Worm (Caenorhabditis elegans) whole organism, L4 larva: ENCODE results near the gene nas-16.

Experiments used
- F37D6.2 ChIP-seq: sonication (generic microtip); optimal IDR thresholded peaks from 2 replicates; lab custom pipeline; 2016; ENCODE audit warnings: mild to moderate bottlenecking, missing genetic modification characterization, missing compliant biosample characterization
- F49E8.2 ChIP-seq: sonication (generic microtip); optimal IDR thresholded peaks from 2 replicates; lab custom pipeline; 2016; ENCODE audit warnings: missing compliant biosample characterization, mild to moderate bottlenecking, missing genetic modification characterization, borderline replicate concordance
- R02D3.7 ChIP-seq: fragments of 150-350 bp; sonication (generic microtip); optimal IDR thresholded peaks from 3 replicates; lab custom pipeline; 2014; ENCODE audit warnings: missing biosample characterization, missing genetic modification characterization
- Y105C5A.15 ChIP-seq: fragments of 200-800 bp; sonication (Bioruptor generic); IDR thresholded peaks from 2 replicates; pipeline ENCODE4 v1.3.6; 2022; ENCODE audit warnings: missing genetic modification characterization, missing compliant biosample characterization
- arid-1 ChIP-seq: fragments of 200-800 bp; sonication (Bioruptor generic); conservative IDR thresholded peaks from 2 replicates; pipeline ENCODE4 v1.3.6; 2022; ENCODE audit warnings: missing genetic modification reagents, missing genetic modification characterization, missing compliant biosample characterization
- ceh-44 ChIP-seq: fragments of 200-800 bp; sonication (Bioruptor generic); IDR thresholded peaks from 2 replicates; pipeline ENCODE4 v1.3.6; 2022; ENCODE audit warnings: missing genetic modification reagents, missing genetic modification characterization, missing compliant biosample characterization
- ces-1 ChIP-seq: fragments of 150-350 bp; sonication (generic microtip); optimal IDR thresholded peaks from 4 replicates; lab custom pipeline; 2014; ENCODE audit warnings: missing biosample characterization, missing genetic modification reagents, missing genetic modification characterization
- ctbp-1 ChIP-seq: fragments of 200-800 bp; sonication (Bioruptor generic); IDR thresholded peaks from 2 replicates; pipeline ENCODE4 v1.3.6; 2022; ENCODE audit warnings: missing genetic modification reagents, missing genetic modification characterization, missing compliant biosample characterization
- daf-12 ChIP-seq: fragments of 150-350 bp; optimal IDR thresholded peaks from 2 replicates; lab custom pipeline; 2014; ENCODE audit warnings: missing biosample characterization, missing genetic modification reagents, missing genetic modification characterization
- daf-16 ChIP-seq, 3 experiments: sonication (generic microtip); optimal IDR thresholded peaks; 2 replicates each; lab custom pipeline; 2016 to 2017; ENCODE audit warnings: missing genetic modification characterization in 3 of 3, missing genetic modification reagents in 3 of 3, mild to moderate bottlenecking in 2 of 3, missing compliant biosample characterization in 2 of 3, missing biosample characterization in 1 of 3, moderate library complexity in 1 of 3
- dmd-6 ChIP-seq: fragments of 200-800 bp; sonication (Bioruptor generic); IDR thresholded peaks from 2 replicates; pipeline ENCODE4 v1.3.6; 2022; ENCODE audit warnings: missing genetic modification reagents, missing genetic modification characterization, missing compliant biosample characterization
- dmd-8 ChIP-seq: fragments of 200-800 bp; sonication (Bioruptor generic); IDR thresholded peaks from 2 replicates; pipeline ENCODE4 v1.3.6; 2022; ENCODE audit warnings: missing genetic modification characterization, missing compliant biosample characterization
- egl-27 ChIP-seq: sonication (generic microtip); optimal IDR thresholded peaks from 3 replicates; lab custom pipeline; 2017; ENCODE audit warnings: missing biosample characterization, missing genetic modification reagents, missing genetic modification characterization
- fos-1 ChIP-seq: fragments of 150-350 bp; optimal IDR thresholded peaks from 2 replicates; lab custom pipeline; 2014; ENCODE audit warnings: missing biosample characterization, missing genetic modification characterization
- gei-8 ChIP-seq: fragments of 200-800 bp; sonication (Bioruptor generic); optimal IDR thresholded peaks from 2 replicates; lab custom pipeline; 2018; ENCODE audit warnings: mild to moderate bottlenecking, missing genetic modification characterization, missing compliant biosample characterization
- hif-1 ChIP-seq, 2 experiments: sonication (generic microtip); optimal IDR thresholded peaks; 2 replicates each; lab custom pipeline; 2016 to 2017; ENCODE audit warnings: missing compliant biosample characterization in 2 of 2, missing genetic modification characterization in 2 of 2, missing genetic modification reagents in 2 of 2, missing genotype in 2 of 2, mild to moderate bottlenecking in 1 of 2
- hlh-30 ChIP-seq: sonication (generic microtip); optimal IDR thresholded peaks from 2 replicates; lab custom pipeline; 2017; ENCODE audit warnings: antibody characterized with exemption, mild to moderate bottlenecking, missing genetic modification characterization, missing compliant biosample characterization; ENCODE audit not compliant: insufficient read depth
- jun-1 ChIP-seq: fragments of 150-350 bp; optimal IDR thresholded peaks from 2 replicates; lab custom pipeline; 2014; ENCODE audit warnings: missing biosample characterization, missing genetic modification reagents, missing genetic modification characterization
- lin-13 ChIP-seq: fragments of 150-350 bp; optimal IDR thresholded peaks from 2 replicates; lab custom pipeline; 2014; ENCODE audit warnings: missing biosample characterization, missing genetic modification reagents, missing genetic modification characterization
- lin-15B ChIP-seq: fragments of 150-350 bp; sonication (generic microtip); optimal IDR thresholded peaks from 3 replicates; lab custom pipeline; 2014; ENCODE audit warnings: missing biosample characterization, missing genetic modification characterization
- lin-29 ChIP-seq: fragments of 200-800 bp; sonication (Bioruptor generic); IDR thresholded peaks from 2 replicates; pipeline ENCODE4 v1.3.6; 2022; ENCODE audit warnings: missing genetic modification reagents, missing genetic modification characterization, missing compliant biosample characterization
- lin-39 ChIP-seq: fragments of 150-350 bp; optimal IDR thresholded peaks from 2 replicates; lab custom pipeline; 2014; ENCODE audit warnings: missing biosample characterization, missing genetic modification reagents, missing genetic modification characterization
- lsy-2 ChIP-seq, 2 experiments: fragments of 150-350 bp in 1 of 2; sonication (generic microtip) in 1 of 2; optimal IDR thresholded peaks; 2 replicates each; lab custom pipeline; 2014 to 2017; ENCODE audit warnings: missing biosample characterization in 2 of 2, missing genetic modification characterization in 2 of 2
- madf-9 ChIP-seq: fragments of 200-800 bp; sonication (Bioruptor generic); conservative IDR thresholded peaks from 2 replicates; pipeline ENCODE4 v1.3.6; 2022; ENCODE audit warnings: missing genetic modification reagents, missing genetic modification characterization, missing compliant biosample characterization
- mdl-1 ChIP-seq, 2 experiments: fragments of 150-350 bp in 1 of 2; sonication (generic microtip) in 1 of 2; optimal IDR thresholded peaks; 2 replicates each; lab custom pipeline; 2014 to 2017; ENCODE audit warnings: missing biosample characterization in 2 of 2, missing genetic modification characterization in 2 of 2
- mdt-29 ChIP-seq: fragments of 200-800 bp; sonication (Bioruptor generic); IDR thresholded peaks from 2 replicates; pipeline ENCODE4 v1.3.6; 2022; ENCODE audit warnings: missing genetic modification reagents, missing genetic modification characterization, missing compliant biosample characterization
- mes-2 ChIP-seq: sonication (generic microtip); optimal IDR thresholded peaks from 2 replicates; lab custom pipeline; 2016; ENCODE audit warnings: missing genotype, mild to moderate bottlenecking, missing genetic modification characterization, missing compliant biosample characterization; ENCODE audit not compliant: poor library complexity, severe bottlenecking
- mxl-3 ChIP-seq: fragments of 200-800 bp; sonication (Bioruptor generic); optimal IDR thresholded peaks from 2 replicates; lab custom pipeline; 2018; ENCODE audit warnings: mild to moderate bottlenecking, missing genetic modification characterization, missing compliant biosample characterization
- nhr-237 ChIP-seq: sonication (generic microtip); optimal IDR thresholded peaks from 2 replicates; lab custom pipeline; 2017; ENCODE audit warnings: missing biosample characterization, missing genetic modification characterization
- nhr-25 ChIP-seq: sonication (generic microtip); optimal IDR thresholded peaks from 2 replicates; lab custom pipeline; 2017; ENCODE audit warnings: missing genetic modification characterization, mild to moderate bottlenecking, missing compliant biosample characterization, antibody characterized with exemption, moderate library complexity, borderline replicate concordance; ENCODE audit not compliant: insufficient read depth
- nhr-77 ChIP-seq: fragments of 150-350 bp; optimal IDR thresholded peaks from 2 replicates; lab custom pipeline; 2014; ENCODE audit warnings: missing biosample characterization, missing genetic modification characterization
- pha-4 ChIP-seq, 2 experiments: fragments of 150-350 bp in 1 of 2; fragments of 200-800 bp in 1 of 2; sonication (Bioruptor generic) in 1 of 2; IDR thresholded peaks in 1 of 2; optimal IDR thresholded peaks in 1 of 2; 2 replicates each; pipeline versions ENCODE4 v1.3.6 to Lab custom; 2014 to 2022; ENCODE audit warnings: missing genetic modification characterization in 2 of 2, missing genetic modification reagents in 2 of 2, missing biosample characterization in 1 of 2, missing compliant biosample characterization in 1 of 2
- php-3 ChIP-seq: fragments of 200-800 bp; sonication (Bioruptor generic); IDR thresholded peaks from 2 replicates; pipeline ENCODE4 v1.3.6; 2022; ENCODE audit warnings: missing genetic modification reagents, missing genetic modification characterization, missing compliant biosample characterization
- pqm-1 ChIP-seq: sonication (generic microtip); optimal IDR thresholded peaks from 2 replicates; lab custom pipeline; 2017; ENCODE audit warnings: missing biosample characterization, missing genetic modification characterization
- saeg-2 ChIP-seq: fragments of 200-800 bp; sonication (Bioruptor generic); IDR thresholded peaks from 2 replicates; pipeline ENCODE4 v1.3.6; 2022; ENCODE audit warnings: missing genetic modification reagents, missing genetic modification characterization, missing compliant biosample characterization
- sdz-12 ChIP-seq: fragments of 200-800 bp; sonication (Bioruptor generic); optimal IDR thresholded peaks from 2 replicates; lab custom pipeline; 2018; ENCODE audit warnings: mild to moderate bottlenecking, missing genetic modification characterization, missing compliant biosample characterization
- spr-3 ChIP-seq: fragments of 200-800 bp; sonication (Bioruptor generic); optimal IDR thresholded peaks from 2 replicates; lab custom pipeline; 2018; ENCODE audit warnings: mild to moderate bottlenecking, missing genetic modification characterization, missing compliant biosample characterization
- unc-39 ChIP-seq: sonication (generic microtip); optimal IDR thresholded peaks from 2 replicates; lab custom pipeline; 2017; ENCODE audit warnings: missing biosample characterization, missing genetic modification characterization
- zag-1 ChIP-seq: fragments of 150-350 bp; optimal IDR thresholded peaks from 2 replicates; lab custom pipeline; 2014; ENCODE audit warnings: missing biosample characterization, missing genetic modification characterization
- ztf-7 ChIP-seq: fragments of 150-350 bp; optimal IDR thresholded peaks from 2 replicates; lab custom pipeline; 2014; ENCODE audit warnings: missing biosample characterization, missing genetic modification characterization

Gene nas-16

ce11 chrV:11412125-11412524 lies 20.0 kb downstream of the nas-16 start (continued):
- TF ChIP-seq mes-2 (tag; lab: Kevin White, UChicago) (peak; percentile 69), F49E8.2 (tag; lab: Kevin White, UChicago) (no peak), ceh-44 (GFP tag; lab: Robert Waterston, UW) (0 out of 2 replicates have a peak, but pooled peaks have one; percentile 18), lin-13 (GFP tag; lab: Kevin White, UChicago) (no peak), fos-1 (tag; lab: Kevin White, UChicago) (no peak), sdz-12 (GFP tag; lab: Kevin White, UChicago) (no peak), hif-1 (tag; optimal IDR thresholded peaks at IDR 0.05; lab: Kevin White, UChicago) (peak in 1 of 2 experiments; percentile 38), mdl-1 (tag; optimal IDR thresholded peaks at IDR 0.05; lab: Kevin White, UChicago) (no peak), R02D3.7 (tag; lab: Kevin White, UChicago) (no peak), pha-4 (GFP tag; IDR thresholded peaks at IDR 0.05; lab: Robert Waterston, UW) (no peak), pha-4 (tag; optimal IDR thresholded peaks at IDR 0.05; lab: Kevin White, UChicago) (no peak), Y105C5A.15 (GFP tag; lab: Robert Waterston, UW) (no peak)

ce11 chrV:11415059-11415458 lies 22.9 kb downstream of the nas-16 start, which contains the start of gene deg-3:
deg-3 (minus strand) TSS chrV:11415159.
- TF ChIP-seq mxl-3 (GFP tag; lab: Kevin White, UChicago), result no peak
- no peak for TF ChIP-seq gei-8 (GFP tag; lab: Kevin White, UChicago)
- TF ChIP-seq spr-3 (GFP tag; lab: Kevin White, UChicago), result no peak
- no peak for TF ChIP-seq F37D6.2 (tag; lab: Kevin White, UChicago)
- no peak for TF ChIP-seq mdt-29 (GFP tag; lab: Robert Waterston, UW)
- no peak for TF ChIP-seq ces-1 (GFP tag; lab: Kevin White, UChicago)
- no peak for TF ChIP-seq nhr-237 (tag; lab: Kevin White, UChicago)
- no peak for TF ChIP-seq lin-29
- no peak for TF ChIP-seq mdl-1 (tag; optimal IDR thresholded peaks at IDR 0.05; lab: Kevin White, UChicago)
- TF ChIP-seq arid-1 (GFP tag; lab: Robert Waterston, UW), result no peak
- TF ChIP-seq lin-39 (tag; lab: Kevin White, UChicago), result no peak
- no peak for TF ChIP-seq dmd-6 (GFP tag; lab: Robert Waterston, UW)

- TF ChIP-seq daf-16 (GFP tag; optimal IDR thresholded peaks at IDR 0.05; lab: Kevin White, UChicago) (no peak), daf-16 (tag; optimal IDR thresholded peaks at IDR 0.05; lab: Kevin White, UChicago) (no peak), zag-1 (tag; lab: Kevin White, UChicago) (no peak), nhr-237 (tag; lab: Kevin White, UChicago) (no peak), nhr-25 (tag; lab: Kevin White, UChicago) (no peak), unc-39 (tag; lab: Kevin White, UChicago) (no peak), daf-12 (tag; lab: Kevin White, UChicago) (no peak), sdz-12 (GFP tag; lab: Kevin White, UChicago) (no peak), hlh-30 (tag; lab: Kevin White, UChicago) (no peak), lin-15B (tag; lab: Kevin White, UChicago) (no peak), dmd-8 (GFP tag; lab: Robert Waterston, UW) (no peak), saeg-2 (GFP tag; lab: Robert Waterston, UW) (no peak), ctbp-1 (GFP tag; lab: Robert Waterston, UW) (no peak), jun-1 (no peak), ztf-7 (tag; lab: Kevin White, UChicago) (no peak), php-3 (GFP tag; lab: Robert Waterston, UW) (no peak), egl-27 (tag; lab: Kevin White, UChicago) (no peak), lsy-2 (tag; optimal IDR thresholded peaks at IDR 0.05; lab: Kevin White, UChicago) (no peak), pqm-1 (tag; lab: Kevin White, UChicago) (no peak), nhr-77 (tag; lab: Kevin White, UChicago) (no peak), madf-9 (GFP tag; lab: Robert Waterston, UW) (no peak)
Measured at ce11 chrV:11421605-11422004, 29.5 kb downstream of the nas-16 start, which contains the start of gene des-2. des-2 (minus strand) TSS chrV:11421705.
